Fruit fly (Drosophila melanogaster) whole organism: Measurements from ENCODE around the gene CG11294.
A peak's percentile ranks its signal among the peaks of the same experiment; 100 is the strongest.

Experiments used
- pan ChIP-seq: fragments of >200 bp; optimal IDR thresholded peaks from 2 replicates; lab custom pipeline; 2017
- psq ChIP-seq: fragments of >200 bp; optimal IDR thresholded peaks from 2 replicates; lab custom pipeline; 2017
- usp ChIP-seq: fragments of >200 bp; optimal IDR thresholded peaks from 2 replicates; lab custom pipeline; 2017; ENCODE audit warnings: missing biosample characterization, missing genetic modification characterization, mixed read lengths

DNA sequence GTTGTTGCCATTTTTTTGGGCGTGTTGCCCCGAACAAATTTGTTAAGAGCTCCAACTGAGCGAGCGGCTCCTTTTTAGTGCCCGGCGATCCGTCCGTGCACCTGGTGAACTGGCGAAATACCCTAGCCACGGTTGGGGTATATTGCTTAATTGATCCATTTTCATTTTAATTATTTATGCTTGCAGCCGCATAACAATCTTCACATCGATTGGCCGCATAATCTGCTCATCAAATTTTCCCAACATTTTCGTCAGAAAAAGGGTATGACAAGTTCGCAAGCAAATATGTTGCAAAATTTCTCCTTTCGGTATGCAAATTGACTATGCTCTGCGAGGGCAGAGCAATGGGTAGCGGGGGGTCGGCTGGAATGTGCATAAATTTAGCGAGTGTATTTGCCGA is 25.7 kb downstream of the CG11294 start:
- TF ChIP-seq usp (GFP tag; lab: Kevin White, UChicago) = no peak
- TF ChIP-seq psq (lab: Kevin White, UChicago) = no peak
- peak; percentile 11 for TF ChIP-seq pan
